Worm (Caenorhabditis elegans): ENCODE data around the gene hhat-2.

hhat-2 gene

DNA sequence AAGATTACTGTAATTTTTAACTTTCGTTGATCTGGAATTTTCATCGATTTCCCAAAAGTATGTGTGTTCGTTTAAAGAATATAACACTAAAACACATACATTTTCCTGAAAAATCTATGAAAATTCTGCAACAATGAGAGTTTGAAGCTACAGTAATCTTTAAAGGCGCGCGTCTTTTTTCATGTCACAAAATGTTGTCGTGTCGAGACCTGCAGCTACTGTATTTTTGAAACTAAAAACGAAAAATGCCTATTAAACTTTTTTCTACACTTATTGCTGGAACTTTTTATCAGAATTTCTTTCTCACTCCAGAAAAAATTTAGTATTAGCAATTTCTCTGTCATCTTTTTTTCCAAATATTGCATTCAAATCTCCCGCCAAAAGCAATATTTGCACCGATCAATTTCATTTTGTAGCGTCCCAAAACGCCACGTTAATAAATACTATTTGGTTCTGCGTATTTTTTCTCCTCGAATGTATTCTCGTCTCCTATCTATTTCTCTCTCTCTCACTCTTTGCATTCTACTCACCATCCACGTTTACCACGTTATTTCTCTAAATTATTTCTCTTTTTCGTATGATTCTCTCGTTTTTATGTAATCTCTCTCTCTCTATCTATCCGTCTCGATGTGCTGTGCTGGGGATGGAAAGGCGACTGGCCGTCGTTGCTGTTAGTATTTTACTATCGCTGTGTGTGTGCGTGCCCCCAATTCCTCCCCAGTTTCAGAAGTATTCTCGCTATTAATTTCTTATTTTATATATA, 42.4 kb downstream of the hhat-2 start, which contains the start of gene melo-1 (continued):
- TF ChIP-seq nhr-10 (tag; optimal IDR thresholded peaks at IDR 0.05) (no peak), egl-27 (tag; optimal IDR thresholded peaks at IDR 0.05) (peak; percentile 5), mdl-1 (tag; optimal IDR thresholded peaks at IDR 0.05) (no peak), Y55F3AM.14 (GFP tag; optimal IDR thresholded peaks at IDR 0.05) (no peak)

DNA sequence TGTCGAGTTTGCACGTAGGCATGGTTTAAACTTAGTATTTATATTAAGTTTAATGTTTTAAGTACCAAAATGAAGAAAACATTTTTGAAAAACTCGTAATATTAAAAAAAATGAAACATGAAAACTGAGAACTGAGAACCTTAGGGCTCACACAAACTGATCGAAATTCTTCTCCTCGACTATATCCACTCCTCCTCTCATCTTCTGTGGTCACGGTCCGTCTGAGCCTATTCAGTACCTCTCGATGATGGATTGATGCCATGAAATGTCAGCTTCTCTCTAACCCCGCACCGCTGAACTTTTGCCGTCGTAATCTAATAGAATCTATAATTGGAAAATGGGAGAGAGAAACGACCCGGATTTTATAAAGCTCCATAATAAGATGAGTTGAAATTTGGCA, 44.4 kb downstream of the hhat-2 start, which contains the start of gene nlp-56:
Gene nlp-56, minus strand, starts transcription at position 257 of the 400 bp plus-strand sequence.
- TF ChIP-seq peb-1 (tag; optimal IDR thresholded peaks at IDR 0.05) (no peak), Y55F3AM.14 (GFP tag; optimal IDR thresholded peaks at IDR 0.05) (no peak), F13H6.1 (tag; optimal IDR thresholded peaks at IDR 0.05) (no peak), dmd-4 (tag; optimal IDR thresholded peaks at IDR 0.05) (no peak), nhr-237 (tag; optimal IDR thresholded peaks at IDR 0.05) (no peak), ztf-11 (tag; optimal IDR thresholded peaks at IDR 0.05) (no peak), lin-39 (tag; optimal IDR thresholded peaks at IDR 0.05) (no peak), ZK546.5 (tag; optimal IDR thresholded peaks at IDR 0.05) (no peak), blmp-1 (tag; optimal IDR thresholded peaks at IDR 0.05; ENCODE audit: insufficient read depth) (no peak), sma-9 (GFP tag; optimal IDR thresholded peaks at IDR 0.05) (no peak), sma-9 (tag; optimal IDR thresholded peaks at IDR 0.05) (no peak)

DNA sequence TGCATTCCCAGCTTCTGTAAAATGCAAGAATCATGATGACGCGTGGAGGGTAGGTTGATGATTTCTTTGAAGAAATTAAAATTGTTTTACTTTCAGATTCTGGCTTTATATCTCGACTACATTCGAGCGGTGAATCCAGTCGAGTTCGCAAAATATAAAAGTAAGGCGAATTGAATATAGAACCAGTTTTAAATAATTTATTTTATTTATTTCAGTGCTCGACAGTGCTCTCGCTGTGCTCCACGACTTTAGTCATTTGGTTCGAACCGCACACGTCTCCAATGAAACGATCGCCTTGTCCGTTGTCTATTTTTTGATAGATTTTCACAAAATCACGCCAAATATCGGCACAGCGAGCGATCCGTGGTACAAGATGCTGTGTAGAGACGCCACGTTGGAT, 46.7 kb downstream of the hhat-2 start, which contains the start of gene Y57G11C.1130:
Gene Y57G11C.1130, plus strand, starts transcription at position 301 of the 400 bp plus-strand sequence.
- TF ChIP-seq aly-2 (tag; optimal IDR thresholded peaks at IDR 0.05): no peak
- TF ChIP-seq gmeb-1 (tag; optimal IDR thresholded peaks at IDR 0.05): no peak
- TF ChIP-seq unc-39 (tag; optimal IDR thresholded peaks at IDR 0.05): no peak
- TF ChIP-seq lin-39 (tag; optimal IDR thresholded peaks at IDR 0.05): no peak
- TF ChIP-seq nhr-23 (tag; optimal IDR thresholded peaks at IDR 0.05): no peak
- no peak for TF ChIP-seq ztf-4 (tag; optimal IDR thresholded peaks at IDR 0.05)
- TF ChIP-seq ztf-11 (tag; optimal IDR thresholded peaks at IDR 0.05): no peak
- TF ChIP-seq snpc-4 (tag; optimal IDR thresholded peaks at IDR 0.05): no peak
- TF ChIP-seq mab-5 (tag; optimal IDR thresholded peaks at IDR 0.05): no peak
- TF ChIP-seq nhr-77 (tag; optimal IDR thresholded peaks at IDR 0.05): no peak
- TF ChIP-seq nhr-6 (tag; optimal IDR thresholded peaks at IDR 0.05): no peak
- no peak for TF ChIP-seq C34F6.9 (tag; optimal IDR thresholded peaks at IDR 0.05)
- TF ChIP-seq crh-2 (tag; optimal IDR thresholded peaks at IDR 0.05): no peak
- TF ChIP-seq nhr-21 (tag; optimal IDR thresholded peaks at IDR 0.05): no peak

DNA sequence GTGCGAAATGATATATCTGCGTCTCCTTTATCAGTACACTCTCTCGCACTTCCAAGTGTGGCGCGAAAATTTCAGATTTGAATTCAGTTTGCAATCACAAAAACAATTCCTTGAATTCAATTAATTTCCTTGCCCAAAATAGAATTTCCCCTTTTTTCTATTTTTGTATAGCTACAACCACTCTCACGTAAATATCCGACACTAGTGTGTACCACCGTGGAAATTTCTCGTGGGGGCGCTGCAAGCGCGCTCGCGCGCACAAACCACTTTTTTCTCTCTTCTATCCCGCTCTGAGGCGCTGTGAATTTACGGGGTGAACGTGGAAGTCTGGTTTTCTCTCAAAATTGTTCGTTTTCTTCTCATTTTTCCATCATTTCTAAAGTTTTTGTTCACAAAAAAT, 47.4 kb downstream of the hhat-2 start, which contains the start of gene Y57G11C.8:
Gene Y57G11C.8, plus strand, starts transcription at position 301 of the 400 bp plus-strand sequence.
- TF ChIP-seq nhr-237 (tag; optimal IDR thresholded peaks at IDR 0.05) (no peak), skn-1 (tag; optimal IDR thresholded peaks at IDR 0.05) (no peak), mab-5 (tag; optimal IDR thresholded peaks at IDR 0.05) (no peak), R02D3.7 (tag; optimal IDR thresholded peaks at IDR 0.05) (no peak), Y55F3AM.14 (GFP tag; optimal IDR thresholded peaks at IDR 0.05) (no peak), elt-1 (tag; optimal IDR thresholded peaks at IDR 0.05) (no peak)

All from whole organism, L2 larva.